Worm (Caenorhabditis elegans) whole organism, L1 larva: ENCODE data around the gene kgb-2.

Source experiments
- C16A3.4 ChIP-seq: fragments of 150-350 bp; optimal IDR thresholded peaks from 2 replicates; lab custom pipeline; 2014; ENCODE audit warnings: missing biosample characterization, missing genetic modification characterization
- C34B4.2 ChIP-seq: sonication (generic microtip); optimal IDR thresholded peaks from 2 replicates; lab custom pipeline; 2017; ENCODE audit warnings: mild to moderate bottlenecking, missing genetic modification characterization, missing compliant biosample characterization
- F16B12.6 ChIP-seq: fragments of 150-350 bp; optimal IDR thresholded peaks from 2 replicates; lab custom pipeline; 2014; ENCODE audit warnings: missing biosample characterization, missing genetic modification characterization
- Y116A8C.19 ChIP-seq: sonication (generic microtip); optimal IDR thresholded peaks from 2 replicates; lab custom pipeline; 2016; ENCODE audit warnings: missing compliant biosample characterization, missing genetic modification characterization, borderline replicate concordance
- ama-1 ChIP-seq: fragments of 150-350 bp; optimal IDR thresholded peaks from 2 replicates; lab custom pipeline; 2014
- blmp-1 ChIP-seq: fragments of 150-350 bp; optimal IDR thresholded peaks from 2 replicates; lab custom pipeline; 2014; ENCODE audit warnings: missing biosample characterization, missing genetic modification characterization
- ceh-63 ChIP-seq: fragments of 200-800 bp; sonication (Bioruptor generic); optimal IDR thresholded peaks from 2 replicates; lab custom pipeline; 2018; ENCODE audit warnings: mild to moderate bottlenecking, missing genetic modification characterization, missing compliant biosample characterization
- ceh-82 ChIP-seq, 3 experiments: fragments of 150-350 bp in 1 of 3; sonication (generic microtip) in 2 of 3; optimal IDR thresholded peaks; 2 replicates each; lab custom pipeline; 2014 to 2017; ENCODE audit warnings: missing biosample characterization in 3 of 3, missing genetic modification characterization in 3 of 3
- ceh-88 ChIP-seq: fragments of 200-800 bp; sonication (Bioruptor generic); IDR thresholded peaks from 2 replicates; pipeline ENCODE4 v1.3.6; 2022; ENCODE audit warnings: missing genetic modification characterization, missing compliant biosample characterization
- ces-1 ChIP-seq: fragments of 150-350 bp; optimal IDR thresholded peaks from 2 replicates; lab custom pipeline; 2014; ENCODE audit warnings: missing biosample characterization, missing genetic modification reagents, missing genetic modification characterization
- dpl-1 ChIP-seq, 3 experiments: fragments of 150-350 bp in 2 of 3; sonication (generic microtip) in 1 of 3; optimal IDR thresholded peaks; 2 replicates each; lab custom pipeline; 2014 to 2017; ENCODE audit warnings: missing biosample characterization in 3 of 3, missing genetic modification characterization in 3 of 3, missing genetic modification reagents in 3 of 3
- efl-1 ChIP-seq, 4 experiments: fragments of 150-350 bp; optimal IDR thresholded peaks in 3 of 4; peaks in 1 of 4; 1 replicate in 1 of 4; 2 replicates in 3 of 4; lab custom pipeline; 2014; ENCODE audit warnings: missing biosample characterization in 2 of 4, missing genetic modification characterization in 2 of 4, missing genetic modification reagents in 2 of 4
- egl-13 ChIP-seq: sonication (generic microtip); optimal IDR thresholded peaks from 2 replicates; lab custom pipeline; 2016; ENCODE audit warnings: missing genotype, missing genetic modification reagents, missing genetic modification characterization, missing compliant biosample characterization
- egl-27 ChIP-seq, 2 experiments: fragments of 150-350 bp in 1 of 2; sonication (generic microtip); optimal IDR thresholded peaks; 3 replicates each; lab custom pipeline; 2017 to 2018; ENCODE audit warnings: missing biosample characterization in 2 of 2, missing genetic modification characterization in 2 of 2, missing genetic modification reagents in 2 of 2
- elt-3 ChIP-seq, 6 experiments: fragments of 150-350 bp in 1 of 6; sonication (generic microtip); optimal IDR thresholded peaks; 2 replicates each; lab custom pipeline; 2017 to 2018; ENCODE audit warnings: missing biosample characterization in 6 of 6, missing genetic modification characterization in 6 of 6, inconsistent platforms in 1 of 6
- ets-5 ChIP-seq: fragments of 200-800 bp; sonication (Bioruptor generic); IDR thresholded peaks from 2 replicates; pipeline ENCODE4 v1.3.6; 2022; ENCODE audit warnings: missing genetic modification characterization, missing compliant biosample characterization
- fkh-10 ChIP-seq: sonication (generic microtip); optimal IDR thresholded peaks from 2 replicates; lab custom pipeline; 2017; ENCODE audit warnings: missing biosample characterization, missing genetic modification reagents, missing genetic modification characterization
- fkh-8 ChIP-seq: sonication (generic microtip); optimal IDR thresholded peaks from 2 replicates; lab custom pipeline; 2016; ENCODE audit warnings: mild to moderate bottlenecking, missing genetic modification characterization, missing compliant biosample characterization
- grh-1 ChIP-seq: fragments of 200-800 bp; sonication (Bioruptor generic); IDR thresholded peaks from 2 replicates; pipeline ENCODE4 v1.3.6; 2022; ENCODE audit warnings: missing genetic modification reagents, missing genetic modification characterization, missing compliant biosample characterization
- hpl-2 ChIP-seq: fragments of 150-350 bp; optimal IDR thresholded peaks from 2 replicates; lab custom pipeline; 2014; ENCODE audit warnings: missing biosample characterization, missing genetic modification reagents, missing genetic modification characterization
- irx-1 ChIP-seq: sonication (generic microtip); optimal IDR thresholded peaks from 2 replicates; lab custom pipeline; 2016; ENCODE audit warnings: missing genetic modification characterization, missing compliant biosample characterization
- lin-35 ChIP-seq, 2 experiments: fragments of 150-350 bp; optimal IDR thresholded peaks; 2 replicates each; lab custom pipeline; 2014; ENCODE audit warnings: missing biosample characterization in 2 of 2, missing genetic modification characterization in 2 of 2, missing genetic modification reagents in 2 of 2
- lir-3 ChIP-seq: sonication (generic microtip); optimal IDR thresholded peaks from 2 replicates; lab custom pipeline; 2016; ENCODE audit warnings: mild to moderate bottlenecking, missing genetic modification characterization, moderate library complexity, missing compliant biosample characterization; ENCODE audit not compliant: poor library complexity
- lsy-2 ChIP-seq, 2 experiments: fragments of 150-350 bp; optimal IDR thresholded peaks; 2 replicates each; lab custom pipeline; 2014; ENCODE audit warnings: missing biosample characterization in 2 of 2, missing genetic modification characterization in 2 of 2
- nhr-71 ChIP-seq: sonication (generic microtip); optimal IDR thresholded peaks from 2 replicates; lab custom pipeline; 2016; ENCODE audit warnings: mild to moderate bottlenecking, missing genetic modification characterization, moderate library complexity, missing compliant biosample characterization
- nhr-76 ChIP-seq: sonication (generic microtip); optimal IDR thresholded peaks from 2 replicates; lab custom pipeline; 2017; ENCODE audit warnings: missing biosample characterization, missing genetic modification characterization
- nhr-85 ChIP-seq: sonication (generic microtip); peaks from one replicate; lab custom pipeline; 2016; ENCODE audit warnings: missing genetic modification characterization, inconsistent platforms, missing compliant biosample characterization
- pag-3 ChIP-seq: sonication (generic microtip); optimal IDR thresholded peaks from 2 replicates; lab custom pipeline; 2017; ENCODE audit warnings: missing genetic modification characterization, mild to moderate bottlenecking, missing compliant biosample characterization, antibody characterized with exemption, borderline replicate concordance; ENCODE audit not compliant: insufficient read depth
- pax-3 ChIP-seq: fragments of 200-800 bp; sonication (Bioruptor generic); optimal IDR thresholded peaks from 2 replicates; lab custom pipeline; 2018; ENCODE audit warnings: mild to moderate bottlenecking, missing genetic modification characterization, moderate library complexity, missing compliant biosample characterization
- pqm-1 ChIP-seq: sonication (generic microtip); optimal IDR thresholded peaks from 3 replicates; lab custom pipeline; 2017; ENCODE audit warnings: missing biosample characterization, missing genetic modification characterization
- rnt-1 ChIP-seq: sonication (generic microtip); optimal IDR thresholded peaks from 2 replicates; lab custom pipeline; 2016; ENCODE audit warnings: mild to moderate bottlenecking, missing genetic modification characterization, moderate library complexity, missing compliant biosample characterization
- snpc-4 ChIP-seq: fragments of 150-350 bp; optimal IDR thresholded peaks from 2 replicates; lab custom pipeline; 2014; ENCODE audit warnings: missing biosample characterization, missing genetic modification characterization
- sup-37 ChIP-seq: fragments of 200-800 bp; sonication (Bioruptor generic); optimal IDR thresholded peaks from 2 replicates; lab custom pipeline; 2018; ENCODE audit warnings: mild to moderate bottlenecking, missing genetic modification characterization, missing compliant biosample characterization
- swsn-7 ChIP-seq: sonication (generic microtip); optimal IDR thresholded peaks from 2 replicates; lab custom pipeline; 2016; ENCODE audit warnings: missing genetic modification characterization, missing compliant biosample characterization
- vab-15 ChIP-seq: sonication (generic microtip); optimal IDR thresholded peaks from 2 replicates; lab custom pipeline; 2017; ENCODE audit warnings: missing genotype, mild to moderate bottlenecking, missing genetic modification characterization, missing compliant biosample characterization
- xbp-1 ChIP-seq: sonication (generic microtip); optimal IDR thresholded peaks from 2 replicates; lab custom pipeline; 2016; ENCODE audit warnings: missing genetic modification characterization, missing compliant biosample characterization
- zip-4 ChIP-seq: fragments of 200-800 bp; sonication (Bioruptor generic); optimal IDR thresholded peaks from 2 replicates; lab custom pipeline; 2018; ENCODE audit warnings: mild to moderate bottlenecking, missing genetic modification characterization, moderate library complexity, missing compliant biosample characterization

Gene kgb-2

DNA sequence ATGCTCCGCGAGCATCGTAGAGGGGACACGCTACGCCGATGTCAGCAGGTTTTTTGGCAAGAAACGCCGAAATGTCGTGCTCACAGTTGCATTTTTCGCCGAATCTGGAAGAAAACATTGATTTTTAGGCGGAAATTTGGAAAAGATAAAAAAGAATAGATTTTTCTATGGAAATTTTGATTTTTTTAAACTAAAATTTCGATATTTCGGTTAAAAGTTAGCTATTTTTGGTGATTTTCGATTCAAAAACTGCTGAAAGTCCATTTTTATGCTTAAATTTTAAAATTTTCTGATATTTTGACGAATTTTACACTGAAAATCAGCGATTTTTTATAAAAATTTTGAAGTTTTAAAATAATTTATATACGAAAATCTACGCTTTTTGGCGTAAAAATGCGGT is 9.2 kb upstream of the kgb-2 start:
- TF ChIP-seq sup-37 (GFP tag; lab: Kevin White, UChicago) = no peak
- TF ChIP-seq snpc-4 (tag; lab: Kevin White, UChicago) = no peak
- no peak for TF ChIP-seq ceh-82 (tag; optimal IDR thresholded peaks at IDR 0.05; lab: Kevin White, UChicago)
- TF ChIP-seq rnt-1 (tag; lab: Kevin White, UChicago) = no peak
- TF ChIP-seq hpl-2 (GFP tag; lab: Kevin White, UChicago) = no peak
- TF ChIP-seq elt-3 (tag; optimal IDR thresholded peaks at IDR 0.05; lab: Kevin White, UChicago) = no peak
- TF ChIP-seq blmp-1 (tag; lab: Kevin White, UChicago) = no peak
- no peak for TF ChIP-seq grh-1 (GFP tag; lab: Robert Waterston, UW)
- no peak for TF ChIP-seq fkh-8
- no peak for TF ChIP-seq xbp-1
- no peak for TF ChIP-seq irx-1 (tag; lab: Kevin White, UChicago)
- TF ChIP-seq F16B12.6 (tag; lab: Kevin White, UChicago) = no peak

DNA sequence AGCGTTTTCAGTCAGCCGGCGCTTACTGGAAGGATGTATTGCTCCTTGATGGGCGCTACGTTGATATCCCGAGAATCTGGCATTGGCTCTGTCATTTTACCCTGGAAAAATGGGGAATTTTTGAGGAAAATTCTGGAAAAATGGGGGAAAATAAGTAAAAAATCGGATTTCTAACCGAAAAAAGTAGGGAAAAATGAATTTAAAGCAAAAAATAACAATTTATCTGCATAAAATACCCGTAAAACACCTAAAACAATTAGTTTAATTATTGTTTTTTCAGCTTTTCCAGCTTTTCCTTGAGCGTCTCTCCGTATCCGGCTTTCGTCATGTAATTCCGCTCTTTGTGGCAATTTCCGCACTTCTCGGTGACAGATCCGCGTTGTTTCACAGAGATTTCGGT is 8.1 kb upstream of the kgb-2 start, which contains the start of gene Y37E11B.5:
Y37E11B.5 (minus strand) TSS at position 101 of the 400 bp plus-strand sequence.
- TF ChIP-seq nhr-71 (tag; lab: Kevin White, UChicago) (no peak), nhr-76 (tag; lab: Kevin White, UChicago) (no peak), C16A3.4 (tag; lab: Kevin White, UChicago) (no peak), xbp-1 (no peak), pax-3 (tag; lab: Kevin White, UChicago) (no peak), efl-1 (optimal IDR thresholded peaks at IDR 0.05; lab: Kevin White, UChicago) (no peak), efl-1 (GFP tag; optimal IDR thresholded peaks at IDR 0.05 in 1 of 2; lab: Kevin White, UChicago) (no peak), lir-3 (tag; lab: Kevin White, UChicago) (no peak), pqm-1 (tag; lab: Kevin White, UChicago) (no peak), ces-1 (GFP tag; lab: Kevin White, UChicago) (no peak), hpl-2 (GFP tag; lab: Kevin White, UChicago) (no peak), ceh-63 (GFP tag; lab: Kevin White, UChicago) (no peak), C34B4.2 (tag; lab: Kevin White, UChicago) (no peak), vab-15 (no peak), ceh-88 (GFP tag; lab: Robert Waterston, UW) (no peak), rnt-1 (tag; lab: Kevin White, UChicago) (no peak)
- TF ChIP-seq, all 84 proteins: peak for 0

DNA sequence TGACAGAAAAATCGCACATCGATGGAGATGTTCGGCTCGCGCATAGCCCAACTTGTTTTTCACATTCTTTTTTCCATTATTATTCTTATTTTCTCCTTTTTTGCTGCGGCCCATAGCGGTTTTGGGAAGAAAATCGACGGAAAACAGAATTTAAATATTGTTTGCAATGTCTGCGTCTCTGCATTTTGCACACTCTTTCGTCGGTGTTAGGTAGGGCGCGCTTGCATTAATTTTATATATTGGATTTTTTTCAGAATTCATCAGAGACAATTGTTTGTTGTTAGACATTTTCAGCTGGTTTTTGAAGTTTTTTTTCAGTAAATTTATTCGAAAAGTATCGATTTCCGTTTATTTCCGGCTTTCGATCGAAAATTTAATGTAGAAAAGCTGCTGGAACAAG is 7.5 kb upstream of the kgb-2 start, which contains the start of gene Y37E11B.6:
Y37E11B.6 (minus strand) TSS at position 181 of the 400 bp plus-strand sequence.
- peak; percentile 18 for TF ChIP-seq blmp-1 (tag; lab: Kevin White, UChicago)
- peak; percentile 4 to 13 for TF ChIP-seq lin-35 (GFP tag; optimal IDR thresholded peaks at IDR 0.05; lab: Kevin White, UChicago)
- TF ChIP-seq lsy-2 (tag; optimal IDR thresholded peaks at IDR 0.05; lab: Kevin White, UChicago) = peak in 1 of 2 experiments; percentile 17
- peak in 1 of 3 experiments; percentile 44 for TF ChIP-seq dpl-1 (GFP tag; optimal IDR thresholded peaks at IDR 0.05; lab: Kevin White, UChicago)
- TF ChIP-seq egl-27 (tag; optimal IDR thresholded peaks at IDR 0.05; lab: Kevin White, UChicago) = no peak
- TF ChIP-seq nhr-85 (tag; lab: Kevin White, UChicago) = peak; percentile 40
- no peak for TF ChIP-seq lir-3 (tag; lab: Kevin White, UChicago)
- TF ChIP-seq swsn-7 (tag; lab: Kevin White, UChicago) = no peak
- no peak for TF ChIP-seq fkh-10
- no peak for TF ChIP-seq C16A3.4 (tag; lab: Kevin White, UChicago)
- TF ChIP-seq ama-1 = no peak
- TF ChIP-seq efl-1 (optimal IDR thresholded peaks at IDR 0.05; lab: Kevin White, UChicago) = peak; percentile 24 to 50
- TF ChIP-seq efl-1 (GFP tag; optimal IDR thresholded peaks at IDR 0.05 in 1 of 2; lab: Kevin White, UChicago) = peak; percentile 51 to 82
- TF ChIP-seq Y116A8C.19 = no peak
- no peak for TF ChIP-seq zip-4 (GFP tag; lab: Kevin White, UChicago)
- TF ChIP-seq, all 84 proteins: peak for 6

DNA sequence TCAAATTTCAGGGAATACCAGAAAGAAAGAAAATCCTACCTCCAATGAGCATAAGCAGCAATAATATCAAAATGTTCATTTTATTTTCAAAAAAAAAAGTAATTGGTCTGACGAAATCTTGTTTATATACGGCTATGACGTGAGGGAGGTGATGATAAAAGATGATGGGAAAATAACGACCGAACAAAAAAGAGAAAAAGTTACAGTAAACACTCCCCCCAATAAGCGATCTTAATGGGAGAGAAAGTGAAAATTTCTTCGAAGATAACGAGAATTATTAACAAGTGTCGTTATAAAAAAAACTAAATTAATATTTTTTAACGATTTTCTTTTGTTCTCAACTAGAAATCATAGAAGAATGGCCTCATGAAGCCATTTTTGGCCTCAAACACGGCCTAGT is 6.6 kb upstream of the kgb-2 start, which contains the start of gene Y37E11B.7:
Y37E11B.7 (minus strand) TSS at position 207 of the 400 bp plus-strand sequence.
- peak; percentile 33 for TF ChIP-seq nhr-85 (tag; lab: Kevin White, UChicago)
- peak; percentile 85 for TF ChIP-seq blmp-1 (tag; lab: Kevin White, UChicago)
- TF ChIP-seq egl-13 = no peak
- peak in 1 of 6 experiments; percentile 23 for TF ChIP-seq elt-3 (tag; optimal IDR thresholded peaks at IDR 0.05; lab: Kevin White, UChicago)
- no peak for TF ChIP-seq efl-1 (optimal IDR thresholded peaks at IDR 0.05; lab: Kevin White, UChicago)
- peak in 1 of 2 experiments; percentile 74 for TF ChIP-seq efl-1 (GFP tag; optimal IDR thresholded peaks at IDR 0.05 in 1 of 2; lab: Kevin White, UChicago)
- TF ChIP-seq ets-5 (GFP tag; lab: Robert Waterston, UW) = no peak
- TF ChIP-seq pag-3 (tag; lab: Kevin White, UChicago) = no peak
